Fruit fly (Drosophila melanogaster) ovary, adult (tissue): Measurements from ENCODE around the gene Wdr59.

Experiments
- CG17801 ChIP-seq: fragments of 200-800 bp; optimal IDR thresholded peaks from 2 replicates; lab custom pipeline; 2019; ENCODE audit warnings: missing biosample characterization, mild to moderate bottlenecking, missing genetic modification characterization, moderate library complexity; ENCODE audit not compliant: partially characterized antibody

Gene Wdr59

dm6 chr2L:11091111-11091510 lies at the start of gene Wdr59:
Gene Wdr59, plus strand, starts transcription at chr2L:11091444.
- TF ChIP-seq CG17801 (GFP tag; lab: Kevin White, UChicago), result peak; percentile 14

- TF ChIP-seq CG17801 (GFP tag; lab: Kevin White, UChicago), result no peak
These were observed 49.5 kb upstream of the Wdr59 start for dm6 chr2L:11041785-11042184.

dm6 chr2L:11044678-11045466 lies 46.4 kb upstream of the Wdr59 start:
- peak; percentile 20 for TF ChIP-seq CG17801 (GFP tag; lab: Kevin White, UChicago)

DNA sequence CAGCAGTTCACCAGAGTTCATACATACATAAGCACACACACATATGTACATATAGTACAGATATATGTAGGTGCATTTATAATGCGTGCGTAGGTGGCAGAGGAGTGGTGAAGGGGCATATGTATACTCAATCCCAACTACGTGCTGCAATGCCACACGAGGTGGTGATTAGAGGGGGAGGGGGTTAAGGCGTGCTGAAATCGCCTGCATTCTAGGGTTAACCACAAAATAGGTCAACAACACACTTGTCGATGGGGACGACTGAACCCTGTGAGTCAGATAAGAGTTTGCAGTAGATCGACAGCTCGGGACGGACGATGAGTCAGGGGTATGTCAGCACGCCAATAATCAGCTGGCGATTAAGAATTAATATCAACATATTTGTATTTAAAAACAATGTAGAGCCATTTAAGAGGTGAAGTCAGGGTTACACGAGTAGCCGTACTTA lies 45.8 kb upstream of the Wdr59 start:
- no peak for TF ChIP-seq CG17801 (GFP tag; lab: Kevin White, UChicago)

dm6 chr2L:11046051-11046450 lies 45.2 kb upstream of the Wdr59 start:
- no peak for TF ChIP-seq CG17801 (GFP tag; lab: Kevin White, UChicago)

DNA sequence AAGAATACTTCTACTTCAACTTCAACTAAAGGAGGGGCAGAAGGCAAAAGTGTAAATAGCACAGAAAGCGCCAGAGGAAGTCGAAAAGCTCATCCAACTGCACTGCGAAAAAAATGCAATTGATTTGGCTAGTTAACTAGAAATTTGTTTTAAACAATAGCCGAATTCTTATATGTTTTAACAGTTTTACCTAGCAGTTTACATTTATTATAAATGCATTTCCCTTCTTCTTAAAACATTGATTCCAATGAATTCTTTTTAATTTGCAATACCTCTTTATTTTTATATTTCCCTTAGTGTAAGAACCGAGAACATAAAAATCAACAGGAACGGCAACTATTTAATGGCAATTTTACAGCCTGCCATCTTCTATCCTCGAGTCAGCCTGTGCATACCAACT lies 42.9 kb upstream of the Wdr59 start:
- no peak for TF ChIP-seq CG17801 (GFP tag; lab: Kevin White, UChicago)

dm6 chr2L:11049723-11050122 lies 41.5 kb upstream of the Wdr59 start:
- TF ChIP-seq CG17801 (GFP tag; lab: Kevin White, UChicago), result no peak

DNA sequence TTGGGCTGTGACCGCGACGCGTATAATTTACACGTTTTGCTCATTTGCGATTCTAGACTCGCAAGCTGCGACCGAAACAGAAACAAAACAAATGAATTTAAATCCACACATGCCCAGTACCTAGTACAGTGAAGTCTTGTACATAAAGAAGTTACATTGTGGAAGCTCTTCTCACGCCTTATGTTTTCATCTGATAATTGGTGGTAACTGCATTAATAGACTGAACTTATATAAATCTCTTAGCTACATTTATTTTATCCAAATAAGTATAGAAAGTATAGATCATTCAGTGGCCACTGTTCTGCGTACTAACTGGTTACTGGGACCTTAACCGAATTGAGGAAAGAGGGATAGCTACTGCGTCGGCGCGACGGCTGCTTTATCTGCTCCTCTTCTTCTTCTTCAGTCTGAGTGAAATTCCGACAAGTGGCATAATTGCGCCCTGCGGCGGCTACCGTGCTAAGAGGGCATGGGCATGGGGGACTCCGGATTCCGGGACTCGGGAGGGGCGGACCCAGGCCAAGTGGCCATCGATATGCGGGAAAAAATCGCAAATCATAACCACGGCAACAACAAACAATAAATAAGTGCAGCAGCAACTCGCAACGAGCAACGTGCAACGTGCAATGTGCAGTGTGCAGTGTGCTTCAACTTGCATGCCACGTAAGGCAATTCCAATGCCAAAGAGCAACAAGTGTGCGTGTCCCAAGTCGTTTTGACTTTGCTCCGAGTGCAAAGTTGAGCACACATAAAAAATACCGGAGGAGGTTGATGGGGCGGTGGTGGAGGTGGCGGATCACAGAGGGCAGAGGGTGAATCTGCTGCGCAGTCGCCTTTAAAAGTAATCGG lies 39.4 kb upstream of the Wdr59 start:
- TF ChIP-seq CG17801 (GFP tag; lab: Kevin White, UChicago), result no peak

dm6 chr2L:11052493-11052788 lies 38.8 kb upstream of the Wdr59 start:
- no peak for TF ChIP-seq CG17801 (GFP tag; lab: Kevin White, UChicago)

DNA sequence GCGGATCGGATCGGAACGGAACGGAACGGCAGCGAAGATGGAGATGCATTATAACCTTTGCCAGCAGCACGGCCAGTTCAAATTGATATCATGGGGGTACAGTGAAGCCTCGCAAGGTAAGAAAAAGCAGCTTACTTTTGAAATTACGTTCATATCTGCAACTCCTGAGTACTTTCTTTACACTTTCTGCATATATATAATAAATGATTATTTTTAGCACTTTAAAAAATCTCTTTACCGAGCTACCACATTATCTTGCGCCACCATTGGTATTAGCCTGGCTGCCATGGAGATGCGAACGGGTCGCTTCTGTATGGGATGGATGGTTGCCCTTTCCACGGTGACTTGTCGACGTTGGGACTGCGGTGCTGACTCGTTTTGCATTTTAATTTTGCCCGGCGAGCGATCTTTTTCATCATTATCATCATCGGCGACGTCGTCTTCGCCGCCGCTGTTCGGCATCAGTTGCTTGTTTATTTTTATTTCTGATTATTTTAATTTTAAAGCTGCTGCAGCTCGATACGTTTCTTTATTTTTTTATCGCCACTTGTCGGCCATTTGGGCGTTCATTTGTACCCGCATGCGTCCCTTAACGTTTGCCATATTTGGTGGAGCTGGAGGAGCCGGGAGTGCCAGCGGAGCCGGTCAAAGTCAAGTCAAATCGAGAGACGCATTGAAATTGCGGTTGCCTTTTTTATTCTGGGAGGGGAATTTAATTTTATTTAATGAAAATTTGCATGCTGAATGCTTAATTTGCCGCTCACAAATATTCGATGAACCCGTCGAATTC lies 38.0 kb upstream of the Wdr59 start:
- TF ChIP-seq CG17801 (GFP tag; lab: Kevin White, UChicago), result no peak

DNA sequence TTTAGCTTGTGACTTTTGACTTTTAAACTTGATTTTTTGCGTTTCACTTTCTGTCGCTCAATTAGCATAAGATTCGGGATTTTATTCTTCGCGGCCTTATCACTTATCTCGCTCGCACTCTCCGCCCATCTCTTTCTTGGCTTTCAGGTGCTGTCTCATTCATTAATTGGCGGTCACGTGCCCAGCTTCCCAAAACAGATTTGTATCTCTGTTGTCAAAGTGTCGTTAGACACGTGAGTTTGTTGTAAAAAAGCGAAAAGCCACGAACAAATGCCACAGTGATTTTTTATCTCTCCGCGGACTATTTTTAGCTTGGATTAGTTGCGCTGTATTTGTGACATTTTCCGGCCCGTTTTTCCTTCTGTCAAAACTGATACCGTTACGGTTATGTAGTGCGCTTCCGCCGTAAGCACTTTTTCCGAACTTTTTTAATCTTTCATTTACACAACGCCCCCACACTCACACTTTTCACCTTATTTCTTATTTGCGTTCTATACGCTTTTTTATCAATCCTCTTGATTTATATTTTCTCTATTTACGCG lies 34.4 kb upstream of the Wdr59 start:
- no peak for TF ChIP-seq CG17801 (GFP tag; lab: Kevin White, UChicago)

DNA sequence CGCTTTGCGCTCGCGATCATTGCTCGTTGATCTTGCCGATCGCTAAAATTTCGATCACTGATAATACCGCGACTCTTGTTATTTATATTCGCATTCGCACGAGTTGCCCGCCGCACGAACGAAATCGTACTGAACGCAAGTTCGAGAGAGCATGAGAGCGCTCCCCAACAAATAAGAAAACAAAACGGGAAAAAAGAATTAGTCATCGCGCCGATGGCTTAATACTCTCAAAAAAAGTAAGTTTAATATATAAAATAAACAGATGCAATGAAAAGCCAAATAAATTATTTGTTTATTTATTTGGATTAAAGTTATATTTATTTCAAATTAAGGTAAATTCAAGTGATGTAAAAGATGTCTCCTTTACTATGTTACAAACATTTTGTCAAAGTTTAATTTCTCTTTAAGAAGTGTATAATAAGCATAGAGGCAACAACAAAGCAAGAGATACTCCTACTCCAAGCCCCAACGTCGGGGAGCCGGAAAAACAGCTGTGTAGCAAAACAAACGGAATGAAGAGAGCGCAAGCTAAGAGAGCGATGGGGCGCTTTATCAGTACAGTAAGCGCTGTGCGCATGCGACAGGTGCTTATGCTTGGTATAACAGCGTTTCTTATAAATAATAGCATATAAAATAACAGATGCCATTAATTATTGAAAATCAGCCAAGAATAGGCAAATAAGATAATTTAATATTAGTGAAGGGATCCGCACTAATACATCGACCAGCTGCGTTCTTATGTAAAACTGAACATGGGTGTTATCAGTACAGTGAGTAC lies 33.7 kb upstream of the Wdr59 start:
- TF ChIP-seq CG17801 (GFP tag; lab: Kevin White, UChicago), result peak; percentile 73

DNA sequence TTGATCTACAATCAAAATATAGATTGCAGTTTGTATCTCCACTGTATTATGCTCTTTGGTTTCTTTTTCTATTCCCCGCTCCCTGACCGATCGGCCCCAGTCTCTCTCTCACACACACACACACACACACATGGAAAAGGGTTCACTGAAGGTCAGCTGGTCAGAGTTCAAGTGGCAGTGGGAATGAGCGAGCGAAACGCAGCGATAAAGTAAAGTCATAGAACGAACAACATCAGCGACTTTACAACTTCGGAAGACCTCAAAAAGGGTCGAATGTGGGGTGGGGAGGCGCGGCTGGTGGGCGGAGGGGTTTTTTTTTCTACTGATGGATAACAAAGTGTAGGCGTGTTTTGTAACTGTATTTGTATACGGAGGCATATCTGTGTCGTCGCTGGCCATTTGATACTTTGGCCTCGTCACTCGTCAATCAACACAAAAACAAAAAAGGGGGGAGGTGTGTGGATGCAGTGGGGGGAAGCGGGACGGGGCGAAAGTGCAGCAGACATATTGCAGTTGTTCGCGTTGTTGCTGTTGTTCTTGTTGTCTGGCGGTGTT lies 33.1 kb upstream of the Wdr59 start:
- no peak for TF ChIP-seq CG17801 (GFP tag; lab: Kevin White, UChicago)

DNA sequence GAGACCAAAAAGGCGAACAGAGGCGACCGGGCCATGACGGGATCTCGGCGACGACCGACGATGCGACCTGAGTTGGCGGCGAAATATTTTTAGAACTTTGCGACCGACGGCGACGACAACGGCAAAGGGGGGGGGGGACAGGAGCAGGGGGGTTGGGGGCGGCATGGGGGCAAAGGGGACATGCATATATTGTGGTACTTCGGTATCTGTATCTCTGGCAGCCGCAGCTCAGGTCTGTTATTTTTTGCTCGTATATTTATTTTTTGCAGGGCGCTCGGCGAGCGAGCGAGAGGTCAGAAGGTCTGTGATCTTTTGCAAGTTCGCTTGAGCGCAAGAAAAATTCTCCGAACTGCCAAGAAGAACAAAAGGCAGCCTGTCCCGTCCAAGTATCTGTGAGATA lies 32.0 kb upstream of the Wdr59 start:
- TF ChIP-seq CG17801 (GFP tag; lab: Kevin White, UChicago), result no peak
